Fruit fly (Drosophila melanogaster): Measurements from ENCODE around the gene CheB38a.

Gene CheB38a

DNA sequence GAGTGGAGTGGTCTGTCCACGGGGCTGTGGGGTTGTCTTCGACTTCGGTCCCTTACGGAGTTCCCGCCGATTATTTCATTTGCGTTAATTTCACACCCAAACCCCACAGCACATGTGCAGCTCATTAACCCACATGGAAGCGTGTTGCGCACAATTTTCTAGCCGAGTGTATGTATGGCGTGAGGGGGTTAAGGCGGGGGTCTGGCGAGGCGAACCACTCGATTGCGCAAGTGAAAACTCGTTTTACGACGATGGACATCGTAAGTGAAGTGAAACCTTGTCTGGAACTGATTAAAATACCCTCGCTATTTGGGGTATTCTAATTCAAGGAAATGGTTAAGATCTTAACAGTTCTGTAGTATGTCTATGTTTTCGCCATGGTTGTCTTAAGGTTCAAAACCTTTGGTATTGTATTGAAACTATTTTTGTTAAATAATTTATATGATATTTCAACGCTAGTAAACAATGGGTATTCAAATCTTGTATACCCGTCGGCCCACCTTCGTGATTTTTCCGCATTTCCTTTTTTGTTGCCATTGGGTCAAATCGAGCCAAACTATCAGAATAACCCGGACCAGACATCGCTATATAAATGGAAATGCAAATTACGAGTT is 7.2 kb downstream of the CheB38a start (continued):
- TF ChIP-seq CG2712 (tag; optimal IDR thresholded peaks at IDR 0.05) (peak; percentile 57), Dbx (GFP tag; IDR thresholded peaks at IDR 0.05) (no peak), Lhr (GFP tag; optimal IDR thresholded peaks at IDR 0.05) (no peak), oc (tag; optimal IDR thresholded peaks at IDR 0.05) (peak; percentile 6), Chrac-16 (GFP tag; optimal IDR thresholded peaks at IDR 0.05) (peak; percentile 15), Blimp-1 (GFP tag; optimal IDR thresholded peaks at IDR 0.05) (peak; percentile 68), CG2678 (tag; optimal IDR thresholded peaks at IDR 0.05) (peak; percentile 66), ase (GFP tag; IDR thresholded peaks at IDR 0.05) (peak; percentile 56; the same call in 2 of the 3 replicates), lmd (GFP tag; IDR thresholded peaks at IDR 0.05) (peak; percentile 53; the same call in 1 of the 2 replicates), ro (GFP tag; IDR thresholded peaks at IDR 0.05) (no peak), Ets65A (GFP tag) (no peak), sisA (GFP tag; IDR thresholded peaks at IDR 0.05) (peak; percentile 50; the same call in 1 of the 2 replicates), H2.0 (GFP tag; IDR thresholded peaks at IDR 0.05) (peak; percentile 39; the same call in 1 of the 2 replicates), CG7357 (GFP tag; IDR thresholded peaks at IDR 0.05) (peak; percentile 39; the same call in 1 of the 3 replicates), CG3407 (GFP tag; optimal IDR thresholded peaks at IDR 0.05) (no peak), Fer1 (GFP tag; optimal IDR thresholded peaks at IDR 0.05) (peak; percentile 61), kni (GFP tag; optimal IDR thresholded peaks at IDR 0.05) (peak; percentile 55), dmrt99B (tag; optimal IDR thresholded peaks at IDR 0.05) (peak; percentile 83), CG7556 (GFP tag; optimal IDR thresholded peaks at IDR 0.05) (peak; percentile 37), CG10366 (GFP tag; IDR thresholded peaks at IDR 0.05) (peak; percentile 54; the same call in 1 of the 2 replicates), Xbp1 (GFP tag; optimal IDR thresholded peaks at IDR 0.05) (peak; percentile 52), grau (tag; optimal IDR thresholded peaks at IDR 0.05) (peak; percentile 62), CG5245 (GFP tag; optimal IDR thresholded peaks at IDR 0.05) (no peak), chinmo (GFP tag; IDR thresholded peaks at IDR 0.05; ENCODE audit: partially characterized antibody) (0 out of 4 replicates have a peak, but pooled peaks have one; percentile 36), stc (GFP tag; IDR thresholded peaks at IDR 0.05) (0 out of 2 replicates have a peak, but pooled peaks have one; percentile 30), CG15514 (GFP tag; optimal IDR thresholded peaks at IDR 0.05) (peak; percentile 13), row (GFP tag; IDR thresholded peaks at IDR 0.05) (peak; percentile 70), prd (optimal IDR thresholded peaks at IDR 0.05) (no peak), prd (GFP tag; IDR thresholded peaks at IDR 0.05) (peak; percentile 60; the same call in 2 of the 3 replicates), bsh (GFP tag; optimal IDR thresholded peaks at IDR 0.05) (peak; percentile 59 to 62), hb (GFP tag; IDR thresholded peaks at IDR 0.05; ENCODE audit: partially characterized antibody) (no peak), wek (GFP tag; optimal IDR thresholded peaks at IDR 0.05) (peak; percentile 45), Camta (GFP tag; optimal IDR thresholded peaks at IDR 0.05) (peak; percentile 9), chm (GFP tag; IDR thresholded peaks at IDR 0.05) (no peak), CG17328 (GFP tag; IDR thresholded peaks at IDR 0.05) (no peak), lilli (GFP tag; optimal IDR thresholded peaks at IDR 0.05) (peak; percentile 15), Rfx (GFP tag; IDR thresholded peaks at IDR 0.05) (peak; percentile 51), az2 (GFP tag; optimal IDR thresholded peaks at IDR 0.05) (peak; percentile 45), HmgZ (tag; optimal IDR thresholded peaks at IDR 0.05) (no peak), CG9437 (GFP tag; optimal IDR thresholded peaks at IDR 0.05) (peak; percentile 38), E2f1 (GFP tag; IDR thresholded peaks at IDR 0.05) (peak; percentile 55; the same call in 1 of the 2 replicates), CG15269 (tag; optimal IDR thresholded peaks at IDR 0.05) (peak; percentile 80), pho (GFP tag; optimal IDR thresholded peaks at IDR 0.05) (no peak), Awh (GFP tag; IDR thresholded peaks at IDR 0.05) (peak; percentile 57; the same call in 1 of the 2 replicates), CG11093 (GFP tag; IDR thresholded peaks at IDR 0.05) (peak; percentile 36; the same call in 1 of the 3 replicates), CG1603 (tag; optimal IDR thresholded peaks at IDR 0.05) (peak; percentile 32), Hmr (GFP tag; optimal IDR thresholded peaks at IDR 0.05) (peak; percentile 42), Oaz (GFP tag; IDR thresholded peaks at IDR 0.05) (peak; percentile 48), Asciz (GFP tag; optimal IDR thresholded peaks at IDR 0.05) (peak; percentile 66)

Data from whole organism, embryonic.